Worm (Caenorhabditis elegans): Measurements from ENCODE around the gene ant-1.3.

ant-1.3 gene

ce11 chrIV:9738194-9738593, 29.1 kb upstream of the ant-1.3 start, which contains the start of gene C28D4.10:
C28D4.10 (plus strand) TSS chrIV:9738494.
- TF ChIP-seq lim-7 (GFP tag; IDR thresholded peaks at IDR 0.05) (no peak), lin-15B (tag; optimal IDR thresholded peaks at IDR 0.05) (no peak), skn-1 (tag; optimal IDR thresholded peaks at IDR 0.05) (no peak), nhr-10 (tag; optimal IDR thresholded peaks at IDR 0.05) (no peak), snpc-1.2 (GFP tag; IDR thresholded peaks at IDR 0.05) (no peak), hif-1 (tag; optimal IDR thresholded peaks at IDR 0.05) (no peak), ztf-7 (tag; optimal IDR thresholded peaks at IDR 0.05) (no peak), dpl-1 (GFP tag; optimal IDR thresholded peaks at IDR 0.05) (no peak), ceh-32 (tag; optimal IDR thresholded peaks at IDR 0.05; ENCODE audit: poor library complexity) (no peak), spr-1 (tag; optimal IDR thresholded peaks at IDR 0.05) (no peak), saeg-2 (GFP tag; IDR thresholded peaks at IDR 0.05) (no peak), mdl-1 (tag; optimal IDR thresholded peaks at IDR 0.05) (no peak), mes-2 (tag; optimal IDR thresholded peaks at IDR 0.05; ENCODE audit: poor library complexity, severe bottlenecking) (no peak)

- TF ChIP-seq fos-1 (tag; optimal IDR thresholded peaks at IDR 0.05) = no peak
- no peak for TF ChIP-seq lin-29 (GFP tag; IDR thresholded peaks at IDR 0.05)
- peak in 1 of 2 experiments; percentile 59 for TF ChIP-seq mdl-1 (tag; optimal IDR thresholded peaks at IDR 0.05)
- peak; percentile 61; the same call in 1 of the 2 replicates for TF ChIP-seq dmd-6 (GFP tag; IDR thresholded peaks at IDR 0.05)
- no peak for TF ChIP-seq nhr-111 (GFP tag; optimal IDR thresholded peaks at IDR 0.05)
- no peak for TF ChIP-seq arid-1 (GFP tag; conservative IDR thresholded peaks at IDR 0.05)
- TF ChIP-seq sdz-12 (GFP tag; optimal IDR thresholded peaks at IDR 0.05) = no peak
- TF ChIP-seq nhr-11 (tag; optimal IDR thresholded peaks at IDR 0.05) = no peak
- TF ChIP-seq ces-1 (GFP tag; optimal IDR thresholded peaks at IDR 0.05) = no peak
- TF ChIP-seq hlh-11 (tag; optimal IDR thresholded peaks at IDR 0.05) = peak; percentile 60
- no peak for TF ChIP-seq attf-4 (tag; optimal IDR thresholded peaks at IDR 0.05)
- TF ChIP-seq aly-2 (tag; optimal IDR thresholded peaks at IDR 0.05) = no peak
- peak; percentile 44 for TF ChIP-seq dve-1 (tag; optimal IDR thresholded peaks at IDR 0.05; ENCODE audit: insufficient read depth)
- no peak for TF ChIP-seq Y5F2A.4 (GFP tag; optimal IDR thresholded peaks at IDR 0.05)
- TF ChIP-seq T26A8.4 (GFP tag; IDR thresholded peaks at IDR 0.05) = no peak
- 0 out of 2 replicates have a peak, but pooled peaks have one; percentile 21 for TF ChIP-seq tra-1 (GFP tag; IDR thresholded peaks at IDR 0.05)
- no peak for TF ChIP-seq mes-2 (tag; optimal IDR thresholded peaks at IDR 0.05; ENCODE audit: poor library complexity, severe bottlenecking)
- peak; percentile 31 for TF ChIP-seq nhr-28 (tag; optimal IDR thresholded peaks at IDR 0.05)
- TF ChIP-seq F49E8.2 (tag; optimal IDR thresholded peaks at IDR 0.05; ENCODE audit: borderline replicate concordance) = no peak
- no peak for TF ChIP-seq D1046.2 (GFP tag; IDR thresholded peaks at IDR 0.05)
- no peak for TF ChIP-seq ceh-32 (tag; optimal IDR thresholded peaks at IDR 0.05; ENCODE audit: poor library complexity)
- no peak for TF ChIP-seq egl-43 (GFP tag; IDR thresholded peaks at IDR 0.05)
- no peak for TF ChIP-seq gei-8 (GFP tag; optimal IDR thresholded peaks at IDR 0.05)
- no peak for TF ChIP-seq Y75B8A.6 (GFP tag; IDR thresholded peaks at IDR 0.05)
- TF ChIP-seq lin-1 (GFP tag; IDR thresholded peaks at IDR 0.05) = no peak
- no peak for TF ChIP-seq aha-1 (tag)
- TF ChIP-seq mxl-3 (GFP tag; optimal IDR thresholded peaks at IDR 0.05) = no peak
- TF ChIP-seq spr-3 (GFP tag; optimal IDR thresholded peaks at IDR 0.05) = no peak
- TF ChIP-seq hlh-30 (tag; optimal IDR thresholded peaks at IDR 0.05; ENCODE audit: insufficient read depth) = peak; percentile 51
- peak; percentile 77 for TF ChIP-seq php-3 (GFP tag; IDR thresholded peaks at IDR 0.05)
- TF ChIP-seq daf-16 (GFP tag; optimal IDR thresholded peaks at IDR 0.05) = no peak
- TF ChIP-seq daf-16 (tag; optimal IDR thresholded peaks at IDR 0.05) = peak; percentile 57
- TF ChIP-seq R02D3.7 (tag; optimal IDR thresholded peaks at IDR 0.05) = no peak
- TF ChIP-seq ceh-62 (tag; optimal IDR thresholded peaks at IDR 0.05) = no peak
- TF ChIP-seq ctbp-1 (GFP tag; IDR thresholded peaks at IDR 0.05) = no peak
- no peak for TF ChIP-seq nhr-41 (GFP tag; IDR thresholded peaks at IDR 0.05)
- no peak for TF ChIP-seq egl-27 (tag; optimal IDR thresholded peaks at IDR 0.05)
- TF ChIP-seq lin-15B (tag; optimal IDR thresholded peaks at IDR 0.05) = no peak
- TF ChIP-seq nhr-6 (tag; optimal IDR thresholded peaks at IDR 0.05) = no peak
- no peak for TF ChIP-seq saeg-2 (GFP tag; IDR thresholded peaks at IDR 0.05)
Measured at ce11 chrIV:9737204-9737790, 28.2 kb upstream of the ant-1.3 start, which contains the start of gene cka-1. cka-1 (minus strand) TSS chrIV:9737621.

Data from whole organism, L4 larva.